Worm (Caenorhabditis elegans): ENCODE measurements around the gene Y39A1A.27.

- TF ChIP-seq sptf-1 (tag; optimal IDR thresholded peaks at IDR 0.05) (no peak), sox-4 (tag; optimal IDR thresholded peaks at IDR 0.05) (peak; percentile 57), ama-1 (optimal IDR thresholded peaks at IDR 0.05) (no peak), nhr-28 (tag; optimal IDR thresholded peaks at IDR 0.05) (no peak)
These were observed 4.7 kb upstream of the Y39A1A.27 start for ce11 chrIII:10634034-10634433.

Measured in whole organism, L1 larva.